Fruit fly (Drosophila melanogaster) whole organism, embryonic: ENCODE data around the gene Pex3.

Experiments
- Adf1 ChIP-seq: fragments of 200-800 bp; sonication (Bioruptor generic); IDR thresholded peaks from 2 replicates; pipeline ENCODE4 v1.3.6; 2022; ENCODE audit warnings: missing biosample characterization, missing genetic modification characterization
- Atf-2 ChIP-seq: fragments of 200-800 bp; sonication (Bioruptor generic); optimal IDR thresholded peaks from 2 replicates; lab custom pipeline; 2016; ENCODE audit warnings: missing biosample characterization, missing genetic modification characterization
- Atf3 ChIP-seq: fragments of 200-800 bp; sonication (Bioruptor generic); optimal IDR thresholded peaks from 3 replicates; lab custom pipeline; 2016; ENCODE audit warnings: missing biosample characterization, missing genetic modification characterization
- Atf6 ChIP-seq: fragments of 200-800 bp; sonication (Bioruptor generic); IDR thresholded peaks from 2 replicates; pipeline ENCODE4 v1.3.6; 2022; ENCODE audit warnings: missing biosample characterization, missing genetic modification characterization
- BtbVII ChIP-seq: fragments of 200-800 bp; sonication (Bioruptor generic); optimal IDR thresholded peaks from 3 replicates; lab custom pipeline; 2017; ENCODE audit warnings: missing biosample characterization, mild to moderate bottlenecking, missing genetic modification characterization
- CG10209 ChIP-seq: fragments of 200-800 bp; sonication (Bioruptor generic); optimal IDR thresholded peaks from 3 replicates; lab custom pipeline; 2017; ENCODE audit warnings: missing biosample characterization, mild to moderate bottlenecking, missing genetic modification characterization, missing genetic modification reagents
- CG10366 ChIP-seq: fragments of 200-800 bp; sonication (Bioruptor generic); IDR thresholded peaks from 2 replicates; pipeline ENCODE4 v1.3.6; 2022; ENCODE audit warnings: missing biosample characterization, missing genetic modification characterization
- CG12155 ChIP-seq: fragments of 200-800 bp; sonication (Bioruptor generic); optimal IDR thresholded peaks from 3 replicates; lab custom pipeline; 2016; ENCODE audit warnings: missing biosample characterization, missing genetic modification characterization
- CG16863 ChIP-seq: fragments of 200-800 bp; sonication (Bioruptor generic); optimal IDR thresholded peaks from 3 replicates; lab custom pipeline; 2016; ENCODE audit warnings: missing biosample characterization, missing genetic modification characterization
- CG3407 ChIP-seq: fragments of 200-800 bp; sonication (Bioruptor generic); optimal IDR thresholded peaks from 2 replicates; lab custom pipeline; 2018; ENCODE audit warnings: missing biosample characterization, mild to moderate bottlenecking, missing genetic modification characterization
- CG34224 ChIP-seq: fragments of 200-800 bp; sonication (Bioruptor generic); IDR thresholded peaks from 3 replicates; pipeline ENCODE4 v1.3.6; 2022; ENCODE audit warnings: missing biosample characterization, missing genetic modification characterization; ENCODE audit not compliant: partially characterized antibody
- CG3838 ChIP-seq: fragments of 200-800 bp; sonication (Bioruptor generic); optimal IDR thresholded peaks from 3 replicates; lab custom pipeline; 2016; ENCODE audit warnings: missing biosample characterization, missing genetic modification characterization
- CG3995 ChIP-seq: fragments of 200-800 bp; sonication (Bioruptor generic); optimal IDR thresholded peaks from 3 replicates; lab custom pipeline; 2016; ENCODE audit warnings: missing biosample characterization, missing genetic modification characterization
- CG5245 ChIP-seq: fragments of 200-800 bp; sonication (Bioruptor generic); optimal IDR thresholded peaks from 3 replicates; lab custom pipeline; 2016; ENCODE audit warnings: missing biosample characterization, missing genetic modification characterization
- CG6854 ChIP-seq: fragments of 200-800 bp; sonication (Bioruptor generic); optimal IDR thresholded peaks from 3 replicates; lab custom pipeline; 2017; ENCODE audit warnings: missing biosample characterization, mild to moderate bottlenecking, missing genetic modification characterization
- Camta ChIP-seq: fragments of 200-800 bp; sonication (Bioruptor generic); optimal IDR thresholded peaks from 2 replicates; lab custom pipeline; 2016; ENCODE audit warnings: missing biosample characterization, missing genetic modification characterization
- Ets65A ChIP-seq: fragments of 200-800 bp; sonication (Bioruptor generic); peaks from one replicate; lab custom pipeline; 2016; ENCODE audit warnings: missing biosample characterization, missing genetic modification characterization
- GATAe ChIP-seq: fragments of 200-800 bp; sonication (Bioruptor generic); conservative IDR thresholded peaks from 2 replicates; pipeline ENCODE4 v1.3.6; 2022; ENCODE audit warnings: missing biosample characterization, missing genetic modification characterization
- Gsc ChIP-seq: fragments of 200-800 bp; sonication (Bioruptor generic); IDR thresholded peaks from 2 replicates; pipeline ENCODE4 v1.3.6; 2022; ENCODE audit warnings: missing biosample characterization, missing genetic modification characterization
- Mad ChIP-seq: fragments of 200-800 bp; sonication (Bioruptor generic); optimal IDR thresholded peaks from 2 replicates; lab custom pipeline; 2016; ENCODE audit warnings: missing biosample characterization, missing genetic modification characterization
- NK7.1 ChIP-seq: fragments of 200-800 bp; sonication (Bioruptor generic); optimal IDR thresholded peaks from 3 replicates; lab custom pipeline; 2016; ENCODE audit warnings: missing biosample characterization, missing genetic modification characterization
- Ptx1 ChIP-seq: fragments of 200-800 bp; sonication (Bioruptor generic); IDR thresholded peaks from 2 replicates; pipeline ENCODE4 v1.3.6; 2022; ENCODE audit warnings: missing biosample characterization, missing genetic modification characterization
- Sox102F ChIP-seq: fragments of 200-800 bp; sonication (Bioruptor generic); optimal IDR thresholded peaks from 2 replicates; lab custom pipeline; 2018; ENCODE audit warnings: missing biosample characterization, mild to moderate bottlenecking, missing genetic modification characterization, moderate library complexity
- aop ChIP-seq: fragments of 200-800 bp; sonication (Bioruptor generic); IDR thresholded peaks from 2 replicates; pipeline ENCODE4 v1.3.6; 2022; ENCODE audit warnings: missing biosample characterization, missing genetic modification characterization
- br ChIP-seq: fragments of >200 bp; optimal IDR thresholded peaks from 2 replicates; lab custom pipeline; 2017
- cato ChIP-seq: fragments of 200-800 bp; sonication (Bioruptor generic); optimal IDR thresholded peaks from 2 replicates; lab custom pipeline; 2016; ENCODE audit warnings: missing biosample characterization, missing genetic modification characterization, borderline replicate concordance
- dimm ChIP-seq: fragments of 200-800 bp; sonication (Bioruptor generic); IDR thresholded peaks from 2 replicates; pipeline ENCODE4 v1.3.6; 2022; ENCODE audit warnings: missing biosample characterization, missing genetic modification characterization
- disco-r ChIP-seq: fragments of 200-800 bp; sonication (Bioruptor generic); optimal IDR thresholded peaks from 2 replicates; lab custom pipeline; 2016; ENCODE audit warnings: missing biosample characterization, missing genetic modification characterization
- dpn ChIP-seq, 2 experiments: fragments of 200-800 bp; sonication (Bioruptor generic); optimal IDR thresholded peaks; 3 replicates each; lab custom pipeline; 2016; ENCODE audit warnings: missing biosample characterization in 2 of 2, missing genetic modification characterization in 2 of 2
- fd96Cb ChIP-seq: fragments of 200-800 bp; sonication (Bioruptor generic); optimal IDR thresholded peaks from 2 replicates; lab custom pipeline; 2018; ENCODE audit warnings: missing biosample characterization, mild to moderate bottlenecking, missing genetic modification characterization, moderate library complexity
- ftz-f1 ChIP-seq: fragments of 200-800 bp; sonication (Bioruptor generic); optimal IDR thresholded peaks from 2 replicates; lab custom pipeline; 2016; ENCODE audit warnings: missing biosample characterization, missing genetic modification characterization
- grau ChIP-seq: fragments of 200-800 bp; optimal IDR thresholded peaks from 3 replicates; lab custom pipeline; 2019; ENCODE audit warnings: missing biosample characterization, mild to moderate bottlenecking, missing genetic modification characterization, moderate library complexity
- hkb ChIP-seq, 2 experiments: fragments of 200-800 bp in 1 of 2; fragments of >200 bp in 1 of 2; sonication (Bioruptor generic) in 1 of 2; IDR thresholded peaks in 1 of 2; optimal IDR thresholded peaks in 1 of 2; 2 replicates each; pipeline versions ENCODE4 v1.3.6 to Lab custom; 2017 to 2022; ENCODE audit warnings: missing biosample characterization in 1 of 2, missing genetic modification characterization in 1 of 2
- jing ChIP-seq: fragments of 200-800 bp; sonication (Bioruptor generic); optimal IDR thresholded peaks from 2 replicates; lab custom pipeline; 2018; ENCODE audit warnings: missing biosample characterization, mild to moderate bottlenecking, missing genetic modification characterization
- lola ChIP-seq, 3 experiments: fragments of >200 bp in 2 of 3; fragments of 200-800 bp in 1 of 3; sonication (Bioruptor generic) in 1 of 3; optimal IDR thresholded peaks; 2 replicates each; lab custom pipeline; 2017 to 2019; ENCODE audit warnings: missing biosample characterization in 3 of 3, missing genetic modification characterization in 3 of 3, mild to moderate bottlenecking in 1 of 3, moderate library complexity in 1 of 3
- nerfin-1 ChIP-seq: fragments of 200-800 bp; sonication (Bioruptor generic); optimal IDR thresholded peaks from 3 replicates; lab custom pipeline; 2019; ENCODE audit warnings: missing biosample characterization, mild to moderate bottlenecking, missing genetic modification characterization, moderate library complexity
- pan ChIP-seq, 4 experiments: fragments of >200 bp in 3 of 4; fragments of 200-800 bp in 1 of 4; sonication (Bioruptor generic) in 1 of 4; optimal IDR thresholded peaks in 3 of 4; IDR thresholded peaks in 1 of 4; 2 replicates each; pipeline versions ENCODE4 v1.3.6 to Lab custom; 2017 to 2022; ENCODE audit warnings: missing biosample characterization in 2 of 4, missing genetic modification characterization in 2 of 4, mixed read lengths in 1 of 4
- rib ChIP-seq: fragments of 200-800 bp; sonication (Bioruptor generic); IDR thresholded peaks from 2 replicates; pipeline ENCODE4 v1.3.6; 2022; ENCODE audit warnings: missing biosample characterization, missing genetic modification characterization
- ro ChIP-seq: fragments of 200-800 bp; sonication (Bioruptor generic); IDR thresholded peaks from 2 replicates; pipeline ENCODE4 v1.3.6; 2022; ENCODE audit warnings: missing biosample characterization, missing genetic modification characterization
- row ChIP-seq: fragments of 200-800 bp; sonication (Bioruptor generic); IDR thresholded peaks from 3 replicates; pipeline ENCODE4 v1.3.6; 2022; ENCODE audit warnings: missing biosample characterization, missing genetic modification characterization
- sc ChIP-seq, 3 experiments: fragments of >200 bp in 2 of 3; fragments of 200-800 bp in 1 of 3; sonication (Bioruptor generic) in 1 of 3; optimal IDR thresholded peaks; 2 replicates in 2 of 3; 3 replicates in 1 of 3; lab custom pipeline; 2017; ENCODE audit warnings: mild to moderate bottlenecking in 1 of 3, missing biosample characterization in 1 of 3, missing genetic modification characterization in 1 of 3, missing genetic modification reagents in 1 of 3
- sens ChIP-seq: fragments of 200-800 bp; sonication (Bioruptor generic); peaks from one replicate; lab custom pipeline; 2016; ENCODE audit warnings: missing biosample characterization, missing genetic modification characterization
- slbo ChIP-seq: fragments of 200-800 bp; sonication (Bioruptor generic); IDR thresholded peaks from 2 replicates; pipeline ENCODE4 v1.3.6; 2022; ENCODE audit warnings: missing biosample characterization, missing genetic modification characterization
- slou ChIP-seq: fragments of 200-800 bp; sonication (Bioruptor generic); optimal IDR thresholded peaks from 3 replicates; lab custom pipeline; 2016; ENCODE audit warnings: missing biosample characterization, missing genetic modification characterization
- tll ChIP-seq, 2 experiments: fragments of 200-800 bp in 1 of 2; fragments of >200 bp in 1 of 2; sonication (Bioruptor generic) in 1 of 2; optimal IDR thresholded peaks; 2 replicates each; lab custom pipeline; 2017 to 2019; ENCODE audit warnings: missing biosample characterization in 2 of 2, missing genetic modification characterization in 2 of 2, mild to moderate bottlenecking in 1 of 2, moderate library complexity in 1 of 2
- tup ChIP-seq: fragments of 200-800 bp; sonication (Bioruptor generic); optimal IDR thresholded peaks from 2 replicates; lab custom pipeline; 2016; ENCODE audit warnings: missing biosample characterization, mild to moderate bottlenecking, missing genetic modification characterization, moderate library complexity
- vnd ChIP-seq: fragments of 200-800 bp; sonication (Bioruptor generic); IDR thresholded peaks from 3 replicates; pipeline ENCODE4 v1.3.6; 2022; ENCODE audit warnings: missing biosample characterization, missing genetic modification characterization; ENCODE audit not compliant: partially characterized antibody
- vvl ChIP-seq: fragments of 200-800 bp; sonication (Bioruptor generic); IDR thresholded peaks from 2 replicates; pipeline ENCODE4 v1.3.6; 2022; ENCODE audit warnings: missing biosample characterization, missing genetic modification characterization

The Pex3 gene

dm6 chr3L:15104849-15105555 lies 39.2 kb upstream of the Pex3 start (continued):
- no peak for TF ChIP-seq nerfin-1 (tag; lab: Kevin White, UChicago)
- TF ChIP-seq CG16863 (GFP tag; lab: Kevin White, UChicago), result peak; percentile 65
- TF ChIP-seq Mad (GFP tag; lab: Kevin White, UChicago), result peak; percentile 42
- peak; percentile 22 for TF ChIP-seq fd96Cb (tag; lab: Kevin White, UChicago)
- peak; percentile 53 for TF ChIP-seq CG10209 (GFP tag; lab: Kevin White, UChicago)
- peak; percentile 53; the same call in 1 of the 2 replicates for TF ChIP-seq Atf6 (GFP tag; lab: Robert Waterston, UW)
- TF ChIP-seq disco-r (GFP tag; lab: Kevin White, UChicago), result no peak
- TF ChIP-seq Ptx1 (GFP tag; lab: Robert Waterston, UW), result peak; percentile 79
- TF ChIP-seq sens (GFP tag; lab: Kevin White, UChicago), result peak; percentile 89
- TF ChIP-seq tup (GFP tag; lab: Kevin White, UChicago), result no peak
- TF ChIP-seq CG5245 (GFP tag; lab: Kevin White, UChicago), result no peak
- TF ChIP-seq Atf3, result no peak
- peak; percentile 71 for TF ChIP-seq Sox102F (GFP tag; lab: Kevin White, UChicago)
- TF ChIP-seq NK7.1 (GFP tag; lab: Kevin White, UChicago), result peak; percentile 60
- TF ChIP-seq lola (GFP tag; optimal IDR thresholded peaks at IDR 0.05; lab: Kevin White, UChicago), result no peak
- TF ChIP-seq tll (GFP tag; optimal IDR thresholded peaks at IDR 0.05; lab: Kevin White, UChicago), result no peak
- peak; percentile 14 for TF ChIP-seq jing (GFP tag; lab: Kevin White, UChicago)
- no peak for TF ChIP-seq dimm
- TF ChIP-seq aop, result no peak
- TF ChIP-seq GATAe, result no peak
- TF ChIP-seq CG6854 (GFP tag; lab: Kevin White, UChicago), result peak; percentile 76
- peak; percentile 0 for TF ChIP-seq cato
- TF ChIP-seq slbo, result peak; percentile 60
- TF ChIP-seq Adf1 (GFP tag; lab: Robert Waterston, UW), result peak; percentile 10; the same call in 1 of the 2 replicates
- TF ChIP-seq hkb (optimal IDR thresholded peaks at IDR 0.05; lab: Kevin White, UChicago), result no peak
- TF ChIP-seq hkb (GFP tag; IDR thresholded peaks at IDR 0.05; lab: Robert Waterston, UW), result peak; percentile 53
- no peak for TF ChIP-seq ftz-f1 (GFP tag; lab: Kevin White, UChicago)
- TF ChIP-seq pan (optimal IDR thresholded peaks at IDR 0.05; lab: Kevin White, UChicago), result no peak
- TF ChIP-seq pan (GFP tag; optimal IDR thresholded peaks at IDR 0.05 in 1 of 2, IDR thresholded peaks at IDR 0.05 in 1 of 2), result peak in 1 of 2 experiments; percentile 68
- TF ChIP-seq br (lab: Kevin White, UChicago), result no peak
- TF ChIP-seq CG10366 (GFP tag; lab: Robert Waterston, UW), result peak; percentile 47; the same call in 1 of the 2 replicates
- TF ChIP-seq Gsc (GFP tag; lab: Robert Waterston, UW), result 0 out of 2 replicates have a peak, but pooled peaks have one; percentile 36
- peak; percentile 45 for TF ChIP-seq CG12155 (GFP tag; lab: Kevin White, UChicago)
- TF ChIP-seq CG3407 (GFP tag; lab: Kevin White, UChicago), result peak; percentile 1
- no peak for TF ChIP-seq CG3995
- no peak for TF ChIP-seq CG3838
- peak; percentile 97 for TF ChIP-seq Ets65A (GFP tag; lab: Kevin White, UChicago)
- no peak; the same call in 1 of the 2 replicates for TF ChIP-seq vvl
- TF ChIP-seq dpn (GFP tag; optimal IDR thresholded peaks at IDR 0.05; lab: Kevin White, UChicago), result peak; percentile 57 to 78
- peak; percentile 50 for TF ChIP-seq Atf-2 (GFP tag; lab: Kevin White, UChicago)
- peak; percentile 90 for TF ChIP-seq row (GFP tag; lab: Robert Waterston, UW)
- no peak for TF ChIP-seq vnd (GFP tag; lab: Robert Waterston, UW)
- TF ChIP-seq sc (optimal IDR thresholded peaks at IDR 0.05; lab: Kevin White, UChicago), result no peak
- TF ChIP-seq sc (GFP tag; optimal IDR thresholded peaks at IDR 0.05; lab: Kevin White, UChicago), result no peak
- no peak for TF ChIP-seq CG34224 (GFP tag; lab: Robert Waterston, UW)
- TF ChIP-seq slou (GFP tag; lab: Kevin White, UChicago), result peak; percentile 7
- peak; percentile 27; the same call in 1 of the 2 replicates for TF ChIP-seq rib (GFP tag; lab: Robert Waterston, UW)
- TF ChIP-seq Camta (GFP tag; lab: Kevin White, UChicago), result peak; percentile 45
- peak; percentile 27 for TF ChIP-seq BtbVII (GFP tag; lab: Kevin White, UChicago)
- TF ChIP-seq grau (tag; lab: Kevin White, UChicago), result peak; percentile 66
- TF ChIP-seq ro (GFP tag; lab: Robert Waterston, UW), result no peak; the same call in 1 of the 2 replicates
